Fruit fly (Drosophila melanogaster) whole organism, prepupa: ENCODE results near the gene CG6052.

Experiments used
- CG10631 ChIP-seq: fragments of 200-800 bp; sonication (Bioruptor generic); optimal IDR thresholded peaks from 2 replicates; lab custom pipeline; 2016; ENCODE audit warnings: missing biosample characterization, missing genetic modification characterization
- CG11294 ChIP-seq: fragments of 200-800 bp; sonication (Bioruptor generic); IDR thresholded peaks from 2 replicates; pipeline ENCODE4 v1.3.6; 2022; ENCODE audit warnings: missing biosample characterization, missing genetic modification characterization
- CG31627 ChIP-seq: fragments of 200-800 bp; sonication (Bioruptor generic); optimal IDR thresholded peaks from 3 replicates; lab custom pipeline; 2016; ENCODE audit warnings: missing biosample characterization, missing genetic modification characterization
- CG32006 ChIP-seq: fragments of 200-800 bp; sonication (Bioruptor generic); optimal IDR thresholded peaks from 3 replicates; lab custom pipeline; 2017; ENCODE audit warnings: missing biosample characterization, mild to moderate bottlenecking, missing genetic modification characterization
- CG34406 ChIP-seq: fragments of 200-800 bp; sonication (Bioruptor generic); optimal IDR thresholded peaks from 3 replicates; lab custom pipeline; 2016; ENCODE audit warnings: missing biosample characterization, missing genetic modification characterization
- CG3919 ChIP-seq: fragments of 200-800 bp; sonication (Bioruptor generic); optimal IDR thresholded peaks from 3 replicates; lab custom pipeline; 2016; ENCODE audit warnings: missing biosample characterization, missing genetic modification characterization
- CG4318 ChIP-seq: fragments of 200-800 bp; sonication (Bioruptor generic); optimal IDR thresholded peaks from 3 replicates; lab custom pipeline; 2017; ENCODE audit warnings: missing biosample characterization, mild to moderate bottlenecking, missing genetic modification characterization
- CG6276 ChIP-seq: fragments of 200-800 bp; sonication (Bioruptor generic); optimal IDR thresholded peaks from 2 replicates; lab custom pipeline; 2017; ENCODE audit warnings: missing biosample characterization, mild to moderate bottlenecking, missing genetic modification characterization
- CG8632 ChIP-seq: fragments of 200-800 bp; sonication (Bioruptor generic); optimal IDR thresholded peaks from 3 replicates; lab custom pipeline; 2016; ENCODE audit warnings: missing biosample characterization, missing genetic modification characterization
- Hr39 ChIP-seq: fragments of 200-800 bp; sonication (Bioruptor generic); optimal IDR thresholded peaks from 2 replicates; lab custom pipeline; 2016; ENCODE audit warnings: missing biosample characterization, missing genetic modification characterization
- Hr4 ChIP-seq: fragments of 200-800 bp; sonication (Bioruptor generic); optimal IDR thresholded peaks from 3 replicates; lab custom pipeline; 2016; ENCODE audit warnings: missing biosample characterization, missing genetic modification characterization
- Met ChIP-seq: fragments of 200-800 bp; sonication (Bioruptor generic); optimal IDR thresholded peaks from 3 replicates; lab custom pipeline; 2016; ENCODE audit warnings: missing biosample characterization, missing genetic modification characterization
- OdsH ChIP-seq: fragments of 200-800 bp; sonication (Bioruptor generic); optimal IDR thresholded peaks from 3 replicates; lab custom pipeline; 2016; ENCODE audit warnings: missing biosample characterization, missing genetic modification characterization
- Sox14 ChIP-seq: fragments of 200-800 bp; sonication (Bioruptor generic); optimal IDR thresholded peaks from 3 replicates; lab custom pipeline; 2016; ENCODE audit warnings: missing biosample characterization, missing genetic modification characterization
- net ChIP-seq: fragments of 200-800 bp; sonication (Bioruptor generic); optimal IDR thresholded peaks from 3 replicates; lab custom pipeline; 2016; ENCODE audit warnings: missing biosample characterization, missing genetic modification characterization
- salr ChIP-seq, 2 experiments: fragments of 200-800 bp; sonication (Bioruptor generic); optimal IDR thresholded peaks; 3 replicates each; lab custom pipeline; 2016 to 2018; ENCODE audit warnings: missing biosample characterization in 2 of 2, missing genetic modification characterization in 2 of 2, mild to moderate bottlenecking in 1 of 2

CG6052 gene

dm6 chr3L:17739627-17740026, 10.4 kb upstream of the CG6052 start:
- TF ChIP-seq Met (GFP tag; lab: Kevin White, UChicago): no peak
- TF ChIP-seq salr (GFP tag; optimal IDR thresholded peaks at IDR 0.05; lab: Kevin White, UChicago): no peak
- no peak for TF ChIP-seq Hr4 (GFP tag; lab: Kevin White, UChicago)
- no peak for TF ChIP-seq Sox14
- no peak for TF ChIP-seq CG34406
- no peak for TF ChIP-seq CG31627 (GFP tag; lab: Kevin White, UChicago)
- no peak for TF ChIP-seq CG6276 (GFP tag; lab: Kevin White, UChicago)
- TF ChIP-seq CG3919 (GFP tag; lab: Kevin White, UChicago): no peak
- TF ChIP-seq CG8632 (GFP tag; lab: Kevin White, UChicago): no peak
- TF ChIP-seq CG10631 (GFP tag; lab: Kevin White, UChicago): no peak

- TF ChIP-seq CG11294: no peak
- no peak for TF ChIP-seq net (GFP tag; lab: Kevin White, UChicago)
- no peak for TF ChIP-seq CG4318 (GFP tag; lab: Kevin White, UChicago)
These were observed 9.4 kb downstream of the CG6052 start, which contains the start of gene CheB74a for dm6 chr3L:17719754-17720153. TSS of gene CheB74a (minus strand) at chr3L:17719854.

dm6 chr3L:17689579-17690191, 39.5 kb downstream of the CG6052 start, which contains the start of gene Ccn:
TSS of gene Ccn (plus strand) at chr3L:17690015.
- TF ChIP-seq CG10631 (GFP tag; lab: Kevin White, UChicago) (no peak), OdsH (no peak), net (GFP tag; lab: Kevin White, UChicago) (no peak), CG32006 (GFP tag; lab: Kevin White, UChicago) (no peak), Hr39 (GFP tag; lab: Kevin White, UChicago) (no peak)
